Worm (Caenorhabditis elegans): Measurements from ENCODE around the gene upp-1.

ce11 chrIII:7625086-7625485 is 17.8 kb downstream of the upp-1 start, which contains the start of gene fbn-1:
- no peak for TF ChIP-seq lin-54 (GFP tag; optimal IDR thresholded peaks at IDR 0.05)
- no peak for TF ChIP-seq pha-4 (tag; optimal IDR thresholded peaks at IDR 0.05)
- TF ChIP-seq aptf-2 (GFP tag; conservative IDR thresholded peaks at IDR 0.05): no peak
- no peak for TF ChIP-seq ztf-26 (tag; optimal IDR thresholded peaks at IDR 0.05)
- no peak for TF ChIP-seq K12H6.12 (tag; optimal IDR thresholded peaks at IDR 0.05)
- TF ChIP-seq mcd-1 (GFP tag; IDR thresholded peaks at IDR 0.05): no peak
- TF ChIP-seq efl-1 (GFP tag; optimal IDR thresholded peaks at IDR 0.05): no peak
- no peak for TF ChIP-seq die-1 (tag; optimal IDR thresholded peaks at IDR 0.05)
- no peak for TF ChIP-seq ceh-40 (GFP tag; IDR thresholded peaks at IDR 0.05)
- no peak for TF ChIP-seq B0019.2 (GFP tag; conservative IDR thresholded peaks at IDR 0.05)

All from whole organism, young adult.